Fruit fly (Drosophila melanogaster) whole organism, embryonic: ENCODE measurements around the gene CG10413.

Experiments used
- BEAF-32 ChIP-seq: fragments of 200-800 bp; sonication (Bioruptor generic); optimal IDR thresholded peaks from 3 replicates; lab custom pipeline; 2017; ENCODE audit warnings: missing biosample characterization, missing genetic modification characterization, mild to moderate bottlenecking, moderate library complexity, missing genetic modification reagents
- Bteb2 ChIP-seq: fragments of 200-800 bp; sonication (Bioruptor generic); optimal IDR thresholded peaks from 2 replicates; lab custom pipeline; 2016; ENCODE audit warnings: missing biosample characterization, missing genetic modification characterization
- CG12155 ChIP-seq: fragments of 200-800 bp; sonication (Bioruptor generic); optimal IDR thresholded peaks from 3 replicates; lab custom pipeline; 2016; ENCODE audit warnings: missing biosample characterization, missing genetic modification characterization
- CG12236 ChIP-seq: fragments of 200-800 bp; sonication (Bioruptor generic); optimal IDR thresholded peaks from 2 replicates; lab custom pipeline; 2016; ENCODE audit warnings: missing biosample characterization, missing genetic modification characterization
- CG12391 ChIP-seq: fragments of 200-800 bp; sonication (Bioruptor generic); optimal IDR thresholded peaks from 3 replicates; lab custom pipeline; 2018; ENCODE audit warnings: missing biosample characterization, mild to moderate bottlenecking, missing genetic modification characterization, moderate library complexity
- CG12659 ChIP-seq: fragments of 200-800 bp; sonication (Bioruptor generic); optimal IDR thresholded peaks from 3 replicates; lab custom pipeline; 2017; ENCODE audit warnings: mild to moderate bottlenecking, missing biosample characterization, missing genetic modification reagents, missing genetic modification characterization
- CG15011 ChIP-seq: fragments of 200-800 bp; sonication (Bioruptor generic); optimal IDR thresholded peaks from 3 replicates; lab custom pipeline; 2018; ENCODE audit warnings: missing biosample characterization, mild to moderate bottlenecking, missing genetic modification characterization
- CG15601 ChIP-seq: fragments of 200-800 bp; sonication (Bioruptor generic); optimal IDR thresholded peaks from 3 replicates; lab custom pipeline; 2019; ENCODE audit warnings: missing biosample characterization, mild to moderate bottlenecking, missing genetic modification characterization, moderate library complexity
- CG17186 ChIP-seq: fragments of 200-800 bp; sonication (Bioruptor generic); optimal IDR thresholded peaks from 3 replicates; lab custom pipeline; 2017; ENCODE audit warnings: missing biosample characterization, missing genetic modification reagents, missing genetic modification characterization
- CG17568 ChIP-seq: fragments of 200-800 bp; sonication (Bioruptor generic); optimal IDR thresholded peaks from 2 replicates; lab custom pipeline; 2018; ENCODE audit warnings: missing biosample characterization, mild to moderate bottlenecking, missing genetic modification characterization, moderate library complexity
- CG2202 ChIP-seq: fragments of 200-800 bp; sonication (Bioruptor generic); optimal IDR thresholded peaks from 2 replicates; lab custom pipeline; 2018; ENCODE audit warnings: missing biosample characterization, mild to moderate bottlenecking, missing genetic modification characterization
- CG4730 ChIP-seq: fragments of 200-800 bp; sonication (Bioruptor generic); IDR thresholded peaks from 2 replicates; pipeline ENCODE4 v1.3.6; 2022; ENCODE audit warnings: missing biosample characterization, missing genetic modification characterization
- CG5953 ChIP-seq: fragments of 200-800 bp; sonication (Bioruptor generic); IDR thresholded peaks from 2 replicates; pipeline ENCODE4 v1.3.6; 2022; ENCODE audit warnings: missing biosample characterization, missing genetic modification characterization
- CG9437 ChIP-seq: fragments of 200-800 bp; sonication (Bioruptor generic); optimal IDR thresholded peaks from 2 replicates; lab custom pipeline; 2018; ENCODE audit warnings: missing biosample characterization, mild to moderate bottlenecking, missing genetic modification characterization
- Dbx ChIP-seq: fragments of 200-800 bp; sonication (Bioruptor generic); IDR thresholded peaks from 3 replicates; pipeline ENCODE4 v1.3.6; 2022; ENCODE audit warnings: missing biosample characterization, missing genetic modification characterization
- Hsf ChIP-seq: fragments of 200-800 bp; sonication (Bioruptor generic); optimal IDR thresholded peaks from 3 replicates; lab custom pipeline; 2016; ENCODE audit warnings: missing biosample characterization, missing genetic modification characterization
- MBD-R2 ChIP-seq: fragments of 200-800 bp; sonication (Bioruptor generic); IDR thresholded peaks from 2 replicates; pipeline ENCODE4 v1.3.6; 2022; ENCODE audit warnings: missing biosample characterization, missing genetic modification characterization
- MTF-1 ChIP-seq: fragments of 200-800 bp; sonication (Bioruptor generic); optimal IDR thresholded peaks from 2 replicates; lab custom pipeline; 2018; ENCODE audit warnings: missing biosample characterization, mild to moderate bottlenecking, missing genetic modification characterization, borderline replicate concordance
- Med ChIP-seq: fragments of 200-800 bp; sonication (Bioruptor generic); peaks from one replicate; lab custom pipeline; 2016; ENCODE audit warnings: missing biosample characterization, missing genetic modification characterization, mild to moderate bottlenecking, inconsistent platforms, moderate library complexity
- NC2α ChIP-seq: fragments of 200-800 bp; sonication (Bioruptor generic); optimal IDR thresholded peaks from 2 replicates; lab custom pipeline; 2016; ENCODE audit warnings: missing biosample characterization, missing genetic modification characterization
- PHDP ChIP-seq: fragments of 200-800 bp; sonication (Bioruptor generic); optimal IDR thresholded peaks from 3 replicates; lab custom pipeline; 2018; ENCODE audit warnings: missing biosample characterization, mild to moderate bottlenecking, missing genetic modification characterization, moderate library complexity
- Rfx ChIP-seq: fragments of 200-800 bp; sonication (Bioruptor generic); IDR thresholded peaks from 2 replicates; pipeline ENCODE4 v1.3.6; 2022; ENCODE audit warnings: missing biosample characterization, missing genetic modification characterization
- aop ChIP-seq: fragments of 200-800 bp; sonication (Bioruptor generic); IDR thresholded peaks from 2 replicates; pipeline ENCODE4 v1.3.6; 2022; ENCODE audit warnings: missing biosample characterization, missing genetic modification characterization
- bab2 ChIP-seq: fragments of 200-800 bp; sonication (Bioruptor generic); optimal IDR thresholded peaks from 2 replicates; lab custom pipeline; 2016; ENCODE audit warnings: missing biosample characterization, missing genetic modification characterization
- bcd ChIP-seq: fragments of 200-800 bp; sonication (Bioruptor generic); optimal IDR thresholded peaks from 2 replicates; lab custom pipeline; 2017; ENCODE audit warnings: missing biosample characterization, mild to moderate bottlenecking, missing genetic modification characterization
- ems ChIP-seq: fragments of 200-800 bp; sonication (Bioruptor generic); optimal IDR thresholded peaks from 3 replicates; lab custom pipeline; 2016; ENCODE audit warnings: missing biosample characterization, missing genetic modification characterization
- eve ChIP-seq, 2 experiments: fragments of >200 bp; optimal IDR thresholded peaks; 2 replicates each; lab custom pipeline; 2017; ENCODE audit warnings: missing biosample characterization in 2 of 2, missing genetic modification characterization in 2 of 2
- exex ChIP-seq: fragments of 200-800 bp; sonication (Bioruptor generic); optimal IDR thresholded peaks from 4 replicates; lab custom pipeline; 2018; ENCODE audit warnings: missing biosample characterization, mild to moderate bottlenecking, missing genetic modification characterization, moderate library complexity
- gce ChIP-seq: fragments of 200-800 bp; sonication (Bioruptor generic); IDR thresholded peaks from 3 replicates; pipeline ENCODE4 v1.3.6; 2022; ENCODE audit warnings: missing biosample characterization, missing genetic modification characterization
- gem ChIP-seq: fragments of 200-800 bp; sonication (Bioruptor generic); optimal IDR thresholded peaks from 2 replicates; lab custom pipeline; 2019; ENCODE audit warnings: missing biosample characterization, mild to moderate bottlenecking, missing genetic modification characterization, moderate library complexity
- gro ChIP-seq: fragments of 200-800 bp; sonication (Bioruptor generic); optimal IDR thresholded peaks from 2 replicates; lab custom pipeline; 2016; ENCODE audit warnings: missing biosample characterization, missing genetic modification characterization
- hb ChIP-seq: fragments of 200-800 bp; sonication (Bioruptor generic); IDR thresholded peaks from 3 replicates; pipeline ENCODE4 v1.3.6; 2022; ENCODE audit warnings: missing biosample characterization, missing genetic modification characterization; ENCODE audit not compliant: partially characterized antibody
- her ChIP-seq: fragments of 200-800 bp; sonication (Bioruptor generic); optimal IDR thresholded peaks from 2 replicates; lab custom pipeline; 2016; ENCODE audit warnings: missing biosample characterization, missing genetic modification characterization
- lov ChIP-seq, 2 experiments: fragments of 200-800 bp in 1 of 2; fragments of >200 bp in 1 of 2; sonication (Bioruptor generic) in 1 of 2; IDR thresholded peaks in 1 of 2; optimal IDR thresholded peaks in 1 of 2; 2 replicates in 1 of 2; 3 replicates in 1 of 2; pipeline versions ENCODE4 v1.3.6 to Lab custom; 2017 to 2022; ENCODE audit warnings: missing biosample characterization in 1 of 2, missing genetic modification characterization in 1 of 2
- mirr ChIP-seq: fragments of 200-800 bp; sonication (Bioruptor generic); optimal IDR thresholded peaks from 3 replicates; lab custom pipeline; 2018; ENCODE audit warnings: missing biosample characterization, mild to moderate bottlenecking, missing genetic modification characterization
- odd ChIP-seq: fragments of 200-800 bp; sonication (Bioruptor generic); optimal IDR thresholded peaks from 2 replicates; lab custom pipeline; 2017; ENCODE audit warnings: missing biosample characterization, mild to moderate bottlenecking, missing genetic modification characterization
- pfk ChIP-seq: fragments of 200-800 bp; sonication (Bioruptor generic); optimal IDR thresholded peaks from 2 replicates; lab custom pipeline; 2018; ENCODE audit warnings: missing biosample characterization, mild to moderate bottlenecking, missing genetic modification characterization, moderate library complexity
- pho ChIP-seq: fragments of 200-800 bp; sonication (Bioruptor generic); optimal IDR thresholded peaks from 2 replicates; lab custom pipeline; 2016; ENCODE audit warnings: missing biosample characterization, missing genetic modification characterization
- pnt ChIP-seq: fragments of 200-800 bp; sonication (Bioruptor generic); optimal IDR thresholded peaks from 3 replicates; lab custom pipeline; 2016; ENCODE audit warnings: missing biosample characterization, missing genetic modification characterization
- sd ChIP-seq: fragments of 200-800 bp; sonication (Bioruptor generic); optimal IDR thresholded peaks from 3 replicates; lab custom pipeline; 2018; ENCODE audit warnings: missing biosample characterization, mild to moderate bottlenecking, missing genetic modification characterization, moderate library complexity
- slbo ChIP-seq: fragments of 200-800 bp; sonication (Bioruptor generic); IDR thresholded peaks from 2 replicates; pipeline ENCODE4 v1.3.6; 2022; ENCODE audit warnings: missing biosample characterization, missing genetic modification characterization
- sr ChIP-seq: fragments of 200-800 bp; sonication (Bioruptor generic); IDR thresholded peaks from 3 replicates; pipeline ENCODE4 v1.3.6; 2022; ENCODE audit warnings: missing biosample characterization, missing genetic modification characterization
- sug ChIP-seq: fragments of 200-800 bp; optimal IDR thresholded peaks from 2 replicates; lab custom pipeline; 2019; ENCODE audit warnings: missing biosample characterization, mild to moderate bottlenecking, missing genetic modification characterization, moderate library complexity
- tio ChIP-seq: fragments of 200-800 bp; sonication (Bioruptor generic); optimal IDR thresholded peaks from 2 replicates; lab custom pipeline; 2017; ENCODE audit warnings: missing biosample characterization, missing genetic modification characterization, inconsistent platforms
- tna ChIP-seq: fragments of 200-800 bp; sonication (Bioruptor generic); IDR thresholded peaks from 2 replicates; pipeline ENCODE4 v1.3.6; 2022; ENCODE audit warnings: missing biosample characterization, missing genetic modification characterization; ENCODE audit not compliant: partially characterized antibody
- unc-4 ChIP-seq: fragments of 200-800 bp; sonication (Bioruptor generic); IDR thresholded peaks from 2 replicates; pipeline ENCODE4 v1.3.6; 2022; ENCODE audit warnings: missing biosample characterization, missing genetic modification characterization; ENCODE audit not compliant: partially characterized antibody
- zf30C ChIP-seq: fragments of 200-800 bp; sonication (Bioruptor generic); optimal IDR thresholded peaks from 3 replicates; lab custom pipeline; 2018; ENCODE audit warnings: missing biosample characterization, mild to moderate bottlenecking, missing genetic modification characterization
- zfh1 ChIP-seq: fragments of 200-800 bp; sonication (Bioruptor generic); IDR thresholded peaks from 3 replicates; pipeline ENCODE4 v1.3.6; 2022; ENCODE audit warnings: missing biosample characterization, missing genetic modification characterization
- zfh2 ChIP-seq: fragments of 200-800 bp; sonication (Bioruptor generic); optimal IDR thresholded peaks from 2 replicates; lab custom pipeline; 2016; ENCODE audit warnings: missing biosample characterization, missing genetic modification characterization

CG10413 gene

DNA sequence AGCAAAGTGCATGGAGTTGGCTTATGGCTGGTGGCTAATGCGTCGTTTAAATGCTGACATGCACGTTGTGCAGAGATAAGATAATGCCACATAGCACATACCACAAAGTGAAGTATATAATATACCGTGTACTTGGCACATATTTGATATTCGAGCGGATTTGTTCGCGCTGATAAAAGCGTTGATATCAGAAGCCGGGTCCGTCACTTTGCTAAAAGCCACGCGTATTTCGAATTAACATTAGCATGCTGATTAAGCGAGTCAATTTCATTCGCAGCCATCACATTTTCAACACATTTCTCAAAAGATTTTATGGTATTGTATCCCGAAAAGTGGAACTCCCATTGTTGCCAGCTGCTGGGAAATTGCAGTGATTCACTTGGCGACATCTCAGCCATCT lies 36.3 kb downstream of the CG10413 start:
- TF ChIP-seq exex (peak; percentile 24), aop (GFP tag; lab: Robert Waterston, UW) (no peak), BEAF-32 (no peak), CG9437 (no peak), pfk (GFP tag; lab: Kevin White, UChicago) (no peak), Med (peak; percentile 16), hb (GFP tag; lab: Robert Waterston, UW) (no peak), CG12391 (no peak), her (GFP tag; lab: Kevin White, UChicago) (no peak), tio (no peak), sug (tag; lab: Kevin White, UChicago) (peak; percentile 10), unc-4 (GFP tag; lab: Robert Waterston, UW) (no peak), CG5953 (no peak), CG4730 (no peak), sd (tag; lab: Kevin White, UChicago) (peak; percentile 51), pho (GFP tag; lab: Kevin White, UChicago) (no peak), ems (GFP tag; lab: Kevin White, UChicago) (no peak), eve (GFP tag; optimal IDR thresholded peaks at IDR 0.05; lab: Kevin White, UChicago) (no peak), CG15601 (tag; lab: Kevin White, UChicago) (no peak), mirr (GFP tag; lab: Kevin White, UChicago) (peak; percentile 14), NC2α (GFP tag; lab: Kevin White, UChicago) (no peak)
- TF ChIP-seq, all 482 proteins: peak for 5

DNA sequence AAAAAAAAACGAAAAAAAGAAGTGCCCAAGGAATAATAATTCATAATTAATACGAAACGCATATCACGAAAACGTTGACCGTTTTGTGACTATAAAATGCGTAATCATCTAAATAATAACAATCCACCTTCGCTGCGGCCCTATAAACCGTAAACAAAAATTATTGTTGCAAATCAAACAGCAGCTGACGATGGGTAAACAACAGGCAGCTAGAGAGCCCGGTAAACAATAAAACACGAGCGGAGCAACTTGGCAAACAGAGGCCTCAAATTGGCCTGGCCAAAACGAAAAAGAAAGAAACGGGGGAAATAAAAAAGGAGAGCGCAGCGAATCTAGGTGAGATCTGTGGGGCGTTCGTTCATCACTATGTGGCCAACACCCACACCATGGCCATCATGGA lies 37.5 kb downstream of the CG10413 start:
- TF ChIP-seq Dbx (GFP tag; lab: Robert Waterston, UW) (peak; percentile 61; the same call in 2 of the 3 replicates), CG12236 (GFP tag; lab: Kevin White, UChicago) (peak; percentile 28), bcd (GFP tag; lab: Kevin White, UChicago) (peak; percentile 11), gem (tag; lab: Kevin White, UChicago) (peak; percentile 28), CG15011 (GFP tag; lab: Kevin White, UChicago) (peak; percentile 4), Bteb2 (GFP tag; lab: Kevin White, UChicago) (peak; percentile 49), zf30C (GFP tag; lab: Kevin White, UChicago) (no peak), lov (optimal IDR thresholded peaks at IDR 0.05; lab: Kevin White, UChicago) (no peak), lov (GFP tag; IDR thresholded peaks at IDR 0.05; lab: Robert Waterston, UW) (no peak), CG12659 (GFP tag; lab: Kevin White, UChicago) (peak; percentile 16), Rfx (GFP tag; lab: Robert Waterston, UW) (peak; percentile 53; the same call in 1 of the 2 replicates), CG17186 (GFP tag; lab: Kevin White, UChicago) (no peak), sr (GFP tag; lab: Robert Waterston, UW) (peak; percentile 71; the same call in 2 of the 3 replicates), pnt (GFP tag; lab: Kevin White, UChicago) (peak; percentile 4), MBD-R2 (GFP tag; lab: Robert Waterston, UW) (0 out of 2 replicates have a peak, but pooled peaks have one; percentile 23), MTF-1 (GFP tag; lab: Kevin White, UChicago) (peak; percentile 35), tna (GFP tag; lab: Robert Waterston, UW) (no peak), bab2 (GFP tag; lab: Kevin White, UChicago) (peak; percentile 61), PHDP (tag; lab: Kevin White, UChicago) (peak; percentile 67), slbo (GFP tag; lab: Robert Waterston, UW) (peak; percentile 49; the same call in 1 of the 2 replicates), gce (peak; percentile 15; the same call in 1 of the 3 replicates), mirr (GFP tag; lab: Kevin White, UChicago) (peak; percentile 5), CG12155 (GFP tag; lab: Kevin White, UChicago) (no peak), zfh1 (GFP tag; lab: Robert Waterston, UW) (no peak), zfh2 (GFP tag; lab: Kevin White, UChicago) (peak; percentile 45), odd (peak; percentile 32), Hsf (GFP tag; lab: Kevin White, UChicago) (peak; percentile 3), eve (GFP tag; optimal IDR thresholded peaks at IDR 0.05; lab: Kevin White, UChicago) (no peak), CG17568 (GFP tag; lab: Kevin White, UChicago) (peak; percentile 68), CG2202 (tag; lab: Kevin White, UChicago) (no peak), CG9437 (no peak), gro (peak; percentile 60)
